Fruit fly (Drosophila melanogaster) whole organism, embryonic: ENCODE measurements around the gene tweek.

Experiments used
- CG11504 ChIP-seq: fragments of 200-800 bp; sonication (Bioruptor generic); optimal IDR thresholded peaks from 3 replicates; lab custom pipeline; 2019; ENCODE audit warnings: missing biosample characterization, mild to moderate bottlenecking, missing genetic modification characterization, moderate library complexity
- CG11560 ChIP-seq: fragments of 200-800 bp; sonication (Bioruptor generic); IDR thresholded peaks from 3 replicates; pipeline ENCODE4 v1.3.6; 2022; ENCODE audit warnings: missing biosample characterization, missing genetic modification characterization
- CG12299 ChIP-seq: fragments of 200-800 bp; sonication (Bioruptor generic); optimal IDR thresholded peaks from 2 replicates; lab custom pipeline; 2018; ENCODE audit warnings: missing biosample characterization, mild to moderate bottlenecking, missing genetic modification characterization
- CG15601 ChIP-seq: fragments of 200-800 bp; sonication (Bioruptor generic); optimal IDR thresholded peaks from 3 replicates; lab custom pipeline; 2019; ENCODE audit warnings: missing biosample characterization, mild to moderate bottlenecking, missing genetic modification characterization, moderate library complexity
- CG17359 ChIP-seq: fragments of 200-800 bp; sonication (Bioruptor generic); optimal IDR thresholded peaks from 3 replicates; lab custom pipeline; 2018; ENCODE audit warnings: missing biosample characterization, mild to moderate bottlenecking, missing genetic modification characterization, moderate library complexity
- CG18764 ChIP-seq: fragments of 200-800 bp; sonication (Bioruptor generic); optimal IDR thresholded peaks from 3 replicates; lab custom pipeline; 2016; ENCODE audit warnings: missing biosample characterization, missing genetic modification characterization
- CG2116 ChIP-seq: fragments of 200-800 bp; sonication (Bioruptor generic); optimal IDR thresholded peaks from 3 replicates; lab custom pipeline; 2018; ENCODE audit warnings: missing biosample characterization, mild to moderate bottlenecking, missing genetic modification characterization
- CG33213 ChIP-seq: fragments of 200-800 bp; sonication (Bioruptor generic); optimal IDR thresholded peaks from 3 replicates; lab custom pipeline; 2016; ENCODE audit warnings: missing biosample characterization, missing genetic modification characterization
- CG33557 ChIP-seq: fragments of 200-800 bp; sonication (Bioruptor generic); optimal IDR thresholded peaks from 2 replicates; lab custom pipeline; 2019; ENCODE audit warnings: missing biosample characterization, mild to moderate bottlenecking, missing genetic modification characterization, moderate library complexity
- CG3726 ChIP-seq: fragments of 200-800 bp; sonication (Bioruptor generic); IDR thresholded peaks from 3 replicates; pipeline ENCODE4, ENCODE4 v1.3.6; 2022; ENCODE audit warnings: missing biosample characterization, missing genetic modification characterization
- CG4360 ChIP-seq: fragments of 200-800 bp; sonication (Bioruptor generic); IDR thresholded peaks from 2 replicates; pipeline ENCODE4 v1.3.6; 2022; ENCODE audit warnings: missing biosample characterization, missing genetic modification characterization
- CG4404 ChIP-seq: fragments of 200-800 bp; sonication (Bioruptor generic); IDR thresholded peaks from 2 replicates; pipeline ENCODE4 v1.3.6; 2022; ENCODE audit warnings: missing biosample characterization, missing genetic modification characterization
- CG4730 ChIP-seq: fragments of 200-800 bp; sonication (Bioruptor generic); IDR thresholded peaks from 2 replicates; pipeline ENCODE4 v1.3.6; 2022; ENCODE audit warnings: missing biosample characterization, missing genetic modification characterization
- CG4820 ChIP-seq: fragments of 200-800 bp; sonication (Bioruptor generic); optimal IDR thresholded peaks from 3 replicates; lab custom pipeline; 2016; ENCODE audit warnings: missing biosample characterization, missing genetic modification characterization
- CG6683 ChIP-seq: fragments of 200-800 bp; sonication (Bioruptor generic); optimal IDR thresholded peaks from 2 replicates; lab custom pipeline; 2017; ENCODE audit warnings: missing biosample characterization, mild to moderate bottlenecking, missing genetic modification characterization, missing genetic modification reagents
- CG6854 ChIP-seq: fragments of 200-800 bp; sonication (Bioruptor generic); optimal IDR thresholded peaks from 3 replicates; lab custom pipeline; 2017; ENCODE audit warnings: missing biosample characterization, mild to moderate bottlenecking, missing genetic modification characterization
- CG7271 ChIP-seq: fragments of 200-800 bp; sonication (Bioruptor generic); optimal IDR thresholded peaks from 2 replicates; lab custom pipeline; 2018; ENCODE audit warnings: missing biosample characterization, mild to moderate bottlenecking, missing genetic modification characterization, moderate library complexity
- CG7963 ChIP-seq: fragments of 200-800 bp; sonication (Bioruptor generic); IDR thresholded peaks from 3 replicates; pipeline ENCODE4 v1.3.6; 2022; ENCODE audit warnings: missing biosample characterization, missing genetic modification characterization; ENCODE audit not compliant: partially characterized antibody
- CG8281 ChIP-seq: fragments of 200-800 bp; sonication (Bioruptor generic); optimal IDR thresholded peaks from 2 replicates; lab custom pipeline; 2018; ENCODE audit warnings: missing biosample characterization, mild to moderate bottlenecking, missing genetic modification characterization, moderate library complexity
- CG8290 ChIP-seq, 3 experiments: fragments of 200-800 bp; sonication (Bioruptor generic); optimal IDR thresholded peaks; 2 replicates each; lab custom pipeline; 2016 to 2019; ENCODE audit warnings: missing biosample characterization in 3 of 3, missing genetic modification characterization in 3 of 3, mild to moderate bottlenecking in 2 of 3, moderate library complexity in 1 of 3
- CG9932 ChIP-seq: fragments of 200-800 bp; sonication (Bioruptor generic); IDR thresholded peaks from 2 replicates; pipeline ENCODE4 v1.3.6; 2022; ENCODE audit warnings: missing biosample characterization, missing genetic modification characterization
- D19B ChIP-seq: fragments of 200-800 bp; sonication (Bioruptor generic); optimal IDR thresholded peaks from 2 replicates; lab custom pipeline; 2017; ENCODE audit warnings: missing biosample characterization, mild to moderate bottlenecking, missing genetic modification characterization
- Dad ChIP-seq: fragments of 200-800 bp; sonication (Bioruptor generic); optimal IDR thresholded peaks from 3 replicates; lab custom pipeline; 2016; ENCODE audit warnings: missing biosample characterization, missing genetic modification characterization
- HLH4C ChIP-seq: fragments of 200-800 bp; sonication (Bioruptor generic); IDR thresholded peaks from 3 replicates; pipeline ENCODE4 v1.3.6; 2022; ENCODE audit warnings: missing biosample characterization, missing genetic modification characterization; ENCODE audit not compliant: partially characterized antibody
- NFAT ChIP-seq: fragments of 200-800 bp; sonication (Bioruptor generic); IDR thresholded peaks from 2 replicates; pipeline ENCODE4 v1.3.6; 2022; ENCODE audit warnings: missing biosample characterization, missing genetic modification characterization
- Oaz ChIP-seq: fragments of 200-800 bp; sonication (Bioruptor generic); IDR thresholded peaks from 2 replicates; pipeline ENCODE4 v1.3.6; 2022; ENCODE audit warnings: missing biosample characterization, missing genetic modification characterization
- Pdp1 ChIP-seq, 2 experiments: fragments of 200-800 bp; sonication (Bioruptor generic); optimal IDR thresholded peaks; 3 replicates each; lab custom pipeline; 2016; ENCODE audit warnings: missing biosample characterization in 2 of 2, missing genetic modification characterization in 2 of 2, mild to moderate bottlenecking in 1 of 2, moderate library complexity in 1 of 2
- Rx ChIP-seq: fragments of 200-800 bp; sonication (Bioruptor generic); IDR thresholded peaks from 2 replicates; pipeline ENCODE4 v1.3.6; 2022; ENCODE audit warnings: missing biosample characterization, missing genetic modification characterization
- Sox100B ChIP-seq: fragments of 200-800 bp; sonication (Bioruptor generic); optimal IDR thresholded peaks from 3 replicates; lab custom pipeline; 2018; ENCODE audit warnings: missing biosample characterization, mild to moderate bottlenecking, missing genetic modification characterization
- Stat92E ChIP-seq, 3 experiments: fragments of >200 bp in 2 of 3; fragments of 200-800 bp in 1 of 3; sonication (Bioruptor generic) in 1 of 3; optimal IDR thresholded peaks; 2 replicates each; lab custom pipeline; 2017 to 2019; ENCODE audit warnings: missing biosample characterization in 3 of 3, missing genetic modification characterization in 3 of 3, mild to moderate bottlenecking in 1 of 3, moderate library complexity in 1 of 3
- Taf1 ChIP-seq: fragments of 200-800 bp; sonication (Bioruptor generic); IDR thresholded peaks from 2 replicates; pipeline ENCODE4 v1.3.6; 2022; ENCODE audit warnings: missing biosample characterization, missing genetic modification characterization
- Trl ChIP-seq, 3 experiments: fragments of >200 bp in 2 of 3; fragments of 200-800 bp in 1 of 3; sonication (Bioruptor generic) in 1 of 3; optimal IDR thresholded peaks; 2 replicates in 1 of 3; 3 replicates in 2 of 3; lab custom pipeline; 2016 to 2017; ENCODE audit warnings: missing biosample characterization in 1 of 3, missing genetic modification characterization in 1 of 3
- cad ChIP-seq: fragments of >200 bp; optimal IDR thresholded peaks from 2 replicates; lab custom pipeline; 2017; ENCODE audit warnings: missing biosample characterization, missing genetic modification characterization
- corto ChIP-seq: fragments of 200-800 bp; sonication (Bioruptor generic); optimal IDR thresholded peaks from 2 replicates; lab custom pipeline; 2016; ENCODE audit warnings: missing biosample characterization, mild to moderate bottlenecking, missing genetic modification characterization, moderate library complexity
- ftz-f1 ChIP-seq: fragments of 200-800 bp; sonication (Bioruptor generic); optimal IDR thresholded peaks from 2 replicates; lab custom pipeline; 2016; ENCODE audit warnings: missing biosample characterization, missing genetic modification characterization
- gce ChIP-seq: fragments of 200-800 bp; sonication (Bioruptor generic); IDR thresholded peaks from 3 replicates; pipeline ENCODE4 v1.3.6; 2022; ENCODE audit warnings: missing biosample characterization, missing genetic modification characterization
- gsb-n ChIP-seq: fragments of 200-800 bp; sonication (Bioruptor generic); optimal IDR thresholded peaks from 3 replicates; lab custom pipeline; 2018; ENCODE audit warnings: missing biosample characterization, mild to moderate bottlenecking, missing genetic modification characterization
- hb ChIP-seq: fragments of 200-800 bp; sonication (Bioruptor generic); IDR thresholded peaks from 3 replicates; pipeline ENCODE4 v1.3.6; 2022; ENCODE audit warnings: missing biosample characterization, missing genetic modification characterization; ENCODE audit not compliant: partially characterized antibody
- lmd ChIP-seq: fragments of 200-800 bp; sonication (Bioruptor generic); IDR thresholded peaks from 2 replicates; pipeline ENCODE4 v1.3.6; 2022; ENCODE audit warnings: missing biosample characterization, missing genetic modification characterization
- luna ChIP-seq: fragments of 200-800 bp; sonication (Bioruptor generic); optimal IDR thresholded peaks from 2 replicates; lab custom pipeline; 2016; ENCODE audit warnings: missing biosample characterization, missing genetic modification characterization
- mirr ChIP-seq: fragments of 200-800 bp; sonication (Bioruptor generic); optimal IDR thresholded peaks from 3 replicates; lab custom pipeline; 2018; ENCODE audit warnings: missing biosample characterization, mild to moderate bottlenecking, missing genetic modification characterization
- mld ChIP-seq: fragments of 200-800 bp; sonication (Bioruptor generic); IDR thresholded peaks from 3 replicates; pipeline ENCODE4 v1.3.6; 2022; ENCODE audit warnings: missing biosample characterization, missing genetic modification characterization; ENCODE audit not compliant: partially characterized antibody
- nmo ChIP-seq: fragments of 200-800 bp; sonication (Bioruptor generic); optimal IDR thresholded peaks from 2 replicates; lab custom pipeline; 2018; ENCODE audit warnings: missing biosample characterization, mild to moderate bottlenecking, missing genetic modification characterization, moderate library complexity
- psq ChIP-seq: fragments of 200-800 bp; sonication (Bioruptor generic); optimal IDR thresholded peaks from 2 replicates; lab custom pipeline; 2017; ENCODE audit warnings: missing biosample characterization, missing genetic modification characterization
- sim ChIP-seq: fragments of 200-800 bp; sonication (Bioruptor generic); IDR thresholded peaks from 2 replicates; pipeline ENCODE4 v1.3.6; 2022; ENCODE audit warnings: missing biosample characterization, missing genetic modification characterization
- twi ChIP-seq: fragments of 200-800 bp; optimal IDR thresholded peaks from 2 replicates; lab custom pipeline; 2019; ENCODE audit warnings: missing biosample characterization, mild to moderate bottlenecking, missing genetic modification characterization, moderate library complexity
- wor ChIP-seq: fragments of 200-800 bp; sonication (Bioruptor generic); IDR thresholded peaks from 2 replicates; pipeline ENCODE4 v1.3.6; 2022; ENCODE audit warnings: missing biosample characterization, missing genetic modification characterization

Gene tweek

dm6 chr2L:16887660-16888573, at the start of gene tweek, which contains the start of gene osi (continued):
- TF ChIP-seq sim (GFP tag; lab: Robert Waterston, UW) (no peak), Dad (peak; percentile 10), CG33213 (GFP tag; lab: Kevin White, UChicago) (peak; percentile 14), CG8290 (GFP tag; optimal IDR thresholded peaks at IDR 0.05; lab: Kevin White, UChicago) (peak; percentile 57), CG8290 (tag; optimal IDR thresholded peaks at IDR 0.05; lab: Kevin White, UChicago) (peak in 1 of 2 experiments; percentile 76), nmo (GFP tag; lab: Kevin White, UChicago) (peak; percentile 77), Pdp1 (GFP tag; optimal IDR thresholded peaks at IDR 0.05; lab: Kevin White, UChicago) (peak; percentile 33 to 93), Oaz (GFP tag; lab: Robert Waterston, UW) (0 out of 2 replicates have a peak, but pooled peaks have one; percentile 21), CG9932 (GFP tag; lab: Robert Waterston, UW) (peak; percentile 86), cad (GFP tag; lab: Kevin White, UChicago) (no peak), CG2116 (peak; percentile 50), hb (peak; percentile 86), gsb-n (tag; lab: Kevin White, UChicago) (no peak), wor (GFP tag; lab: Robert Waterston, UW) (no peak), Trl (optimal IDR thresholded peaks at IDR 0.05; lab: Kevin White, UChicago) (no peak), Trl (GFP tag; optimal IDR thresholded peaks at IDR 0.05; lab: Kevin White, UChicago) (peak; percentile 29), corto (GFP tag; lab: Kevin White, UChicago) (peak; percentile 35), ftz-f1 (no peak), luna (no peak), mld (GFP tag; lab: Robert Waterston, UW) (no peak; the same call in 1 of the 3 replicates), Rx (no peak), CG17359 (tag; lab: Kevin White, UChicago) (no peak), CG11560 (tag; lab: Robert Waterston, UW) (peak; percentile 57; the same call in 2 of the 3 replicates), CG4820 (GFP tag; lab: Kevin White, UChicago) (peak; percentile 47), gce (GFP tag; lab: Robert Waterston, UW) (no peak), CG4730 (GFP tag; lab: Robert Waterston, UW) (no peak), CG6683 (GFP tag; lab: Kevin White, UChicago) (no peak), CG7963 (GFP tag; lab: Robert Waterston, UW) (peak; percentile 84), CG8281 (tag; lab: Kevin White, UChicago) (no peak), D19B (GFP tag; lab: Kevin White, UChicago) (no peak), CG12299 (no peak), CG3726 (GFP tag; lab: Robert Waterston, UW) (no peak), CG33557 (GFP tag; lab: Kevin White, UChicago) (peak; percentile 26), NFAT (GFP tag; lab: Robert Waterston, UW) (peak; percentile 84), CG7271 (tag; lab: Kevin White, UChicago) (no peak), CG18764 (GFP tag; lab: Kevin White, UChicago) (no peak), CG6854 (no peak), CG4404 (peak; percentile 53), CG4360 (GFP tag; lab: Robert Waterston, UW) (no peak), twi (tag; lab: Kevin White, UChicago) (no peak), CG11504 (tag; lab: Kevin White, UChicago) (no peak), HLH4C (GFP tag; lab: Robert Waterston, UW) (peak; percentile 81), Stat92E (GFP tag; optimal IDR thresholded peaks at IDR 0.05; lab: Kevin White, UChicago) (no peak), psq (GFP tag; lab: Kevin White, UChicago) (no peak), lmd (GFP tag; lab: Robert Waterston, UW) (peak; percentile 76), CG15601 (tag; lab: Kevin White, UChicago) (no peak), mirr (GFP tag; lab: Kevin White, UChicago) (peak; percentile 10), Taf1 (GFP tag; lab: Robert Waterston, UW) (no peak), Sox100B (no peak)
